Worm (Caenorhabditis elegans) whole organism, young adult: ENCODE data around the gene F46G10.1.

Experiments used
- B0019.2 ChIP-seq: fragments of 200-800 bp; sonication (Bioruptor generic); conservative IDR thresholded peaks from 2 replicates; pipeline ENCODE4 v1.3.6; 2022; ENCODE audit warnings: missing genetic modification reagents, missing genetic modification characterization, missing compliant biosample characterization
- B0035.1 ChIP-seq: sonication (generic microtip); optimal IDR thresholded peaks from 2 replicates; lab custom pipeline; 2016; ENCODE audit warnings: missing genetic modification characterization, mild to moderate bottlenecking, missing compliant biosample characterization, missing genotype, missing genetic modification reagents
- B0336.3 ChIP-seq: fragments of 200-800 bp; sonication (Bioruptor generic); IDR thresholded peaks from 2 replicates; pipeline ENCODE4 v1.3.6; 2022; ENCODE audit warnings: missing genetic modification characterization, missing compliant biosample characterization
- D2030.7 ChIP-seq: fragments of 200-800 bp; sonication (Bioruptor generic); IDR thresholded peaks from 2 replicates; pipeline ENCODE4 v1.3.6; 2022; ENCODE audit warnings: missing genetic modification reagents, missing genetic modification characterization, missing compliant biosample characterization
- F10E7.11 ChIP-seq: sonication (generic microtip); optimal IDR thresholded peaks from 2 replicates; lab custom pipeline; 2017; ENCODE audit warnings: mild to moderate bottlenecking, missing genetic modification characterization, moderate library complexity, missing compliant biosample characterization
- F23B12.7 ChIP-seq: sonication (generic microtip); optimal IDR thresholded peaks from 2 replicates; lab custom pipeline; 2017; ENCODE audit warnings: missing genetic modification characterization, mild to moderate bottlenecking, missing compliant biosample characterization, antibody characterized with exemption, moderate library complexity; ENCODE audit not compliant: insufficient read depth
- F33H1.4 ChIP-seq: fragments of 200-800 bp; sonication (Bioruptor generic); IDR thresholded peaks from 2 replicates; pipeline ENCODE4 v1.3.6; 2022; ENCODE audit warnings: missing genetic modification reagents, missing genetic modification characterization, missing compliant biosample characterization
- F39B2.1 ChIP-seq: fragments of 200-800 bp; sonication (Bioruptor generic); IDR thresholded peaks from 2 replicates; pipeline ENCODE4 v1.3.6; 2022; ENCODE audit warnings: missing genetic modification reagents, missing genetic modification characterization, missing compliant biosample characterization
- F52B5.7 ChIP-seq: sonication (generic microtip); optimal IDR thresholded peaks from 2 replicates; lab custom pipeline; 2016; ENCODE audit warnings: mild to moderate bottlenecking, missing genetic modification characterization, missing compliant biosample characterization
- K11D2.4 ChIP-seq: fragments of 200-800 bp; sonication (Bioruptor generic); IDR thresholded peaks from 2 replicates; pipeline ENCODE4 v1.3.6; 2022; ENCODE audit warnings: missing genetic modification reagents, missing genetic modification characterization, missing compliant biosample characterization
- K12H6.12 ChIP-seq: fragments of 200-800 bp; sonication (Bioruptor generic); optimal IDR thresholded peaks from 2 replicates; lab custom pipeline; 2018; ENCODE audit warnings: mild to moderate bottlenecking, missing genetic modification characterization, missing compliant biosample characterization
- T07F8.4 ChIP-seq: sonication (generic microtip); optimal IDR thresholded peaks from 2 replicates; lab custom pipeline; 2016; ENCODE audit warnings: mild to moderate bottlenecking, missing genetic modification characterization, moderate library complexity, missing compliant biosample characterization
- Y79H2A.3 ChIP-seq: fragments of 200-800 bp; sonication (Bioruptor generic); conservative IDR thresholded peaks from 2 replicates; pipeline ENCODE4 v1.3.6; 2022; ENCODE audit warnings: missing genetic modification reagents, missing genetic modification characterization, missing compliant biosample characterization
- Y95B8A.8 ChIP-seq: fragments of 200-800 bp; sonication (Bioruptor generic); IDR thresholded peaks from 2 replicates; pipeline ENCODE4 v1.3.6; 2022; ENCODE audit warnings: missing genetic modification reagents, missing genetic modification characterization, missing compliant biosample characterization
- ama-1 ChIP-seq, 3 experiments: fragments of 150-350 bp in 1 of 3; sonication (generic microtip) in 2 of 3; optimal IDR thresholded peaks; 2 replicates each; lab custom pipeline; 2014 to 2018; ENCODE audit warnings: missing biosample characterization in 2 of 3, missing genetic modification characterization in 2 of 3, missing genetic modification reagents in 2 of 3
- athp-1 ChIP-seq: sonication (generic microtip); optimal IDR thresholded peaks from 2 replicates; lab custom pipeline; 2017; ENCODE audit warnings: mild to moderate bottlenecking, missing genetic modification characterization, missing compliant biosample characterization
- attf-6 ChIP-seq: fragments of 200-800 bp; sonication (Bioruptor generic); IDR thresholded peaks from 2 replicates; pipeline ENCODE4 v1.3.6; 2022; ENCODE audit warnings: missing genetic modification reagents, missing genetic modification characterization, missing compliant biosample characterization
- bed-1 ChIP-seq: fragments of 200-800 bp; sonication (Bioruptor generic); IDR thresholded peaks from 2 replicates; pipeline ENCODE4 v1.3.6; 2022; ENCODE audit warnings: missing genetic modification reagents, missing genetic modification characterization, missing compliant biosample characterization
- bed-2 ChIP-seq: fragments of 200-800 bp; sonication (Bioruptor generic); IDR thresholded peaks from 2 replicates; pipeline ENCODE4 v1.3.6; 2022; ENCODE audit warnings: missing genetic modification reagents, missing genetic modification characterization, missing compliant biosample characterization
- cebp-1 ChIP-seq, 2 experiments: fragments of 200-800 bp in 1 of 2; sonication (Bioruptor generic) in 1 of 2; sonication (generic microtip) in 1 of 2; IDR thresholded peaks in 1 of 2; optimal IDR thresholded peaks in 1 of 2; 2 replicates each; pipeline versions ENCODE4 v1.3.6 to Lab custom; 2017 to 2022; ENCODE audit warnings: missing compliant biosample characterization in 2 of 2, missing genetic modification characterization in 2 of 2, mild to moderate bottlenecking in 1 of 2, missing genetic modification reagents in 1 of 2, moderate library complexity in 1 of 2
- ceh-27 ChIP-seq: fragments of 200-800 bp; sonication (Bioruptor generic); optimal IDR thresholded peaks from 2 replicates; lab custom pipeline; 2018; ENCODE audit warnings: mild to moderate bottlenecking, missing genetic modification characterization, moderate library complexity, missing compliant biosample characterization
- ceh-79 ChIP-seq: sonication (generic microtip); optimal IDR thresholded peaks from 2 replicates; lab custom pipeline; 2017; ENCODE audit warnings: mild to moderate bottlenecking, missing genetic modification characterization, missing compliant biosample characterization
- chd-7 ChIP-seq: sonication (generic microtip); optimal IDR thresholded peaks from 2 replicates; lab custom pipeline; 2016; ENCODE audit warnings: mild to moderate bottlenecking, missing genetic modification characterization, moderate library complexity, missing compliant biosample characterization
- die-1 ChIP-seq: sonication (generic microtip); optimal IDR thresholded peaks from 2 replicates; lab custom pipeline; 2016; ENCODE audit warnings: missing genotype, mild to moderate bottlenecking, missing genetic modification characterization, missing compliant biosample characterization
- dox-1 ChIP-seq: fragments of 200-800 bp; sonication (Bioruptor generic); IDR thresholded peaks from 2 replicates; pipeline ENCODE4 v1.3.6; 2022; ENCODE audit warnings: missing genetic modification reagents, missing genetic modification characterization, missing compliant biosample characterization
- egl-44 ChIP-seq: fragments of 200-800 bp; sonication (Bioruptor generic); IDR thresholded peaks from 2 replicates; pipeline ENCODE4 v1.3.6; 2022; ENCODE audit warnings: missing genetic modification reagents, missing genetic modification characterization, missing compliant biosample characterization
- fkh-3 ChIP-seq: sonication (generic microtip); optimal IDR thresholded peaks from 2 replicates; lab custom pipeline; 2016; ENCODE audit warnings: mild to moderate bottlenecking, missing genetic modification characterization, missing compliant biosample characterization
- hlh-26 ChIP-seq: fragments of 200-800 bp; sonication (Bioruptor generic); conservative IDR thresholded peaks from 2 replicates; pipeline ENCODE4 v1.3.6; 2022; ENCODE audit warnings: missing genetic modification reagents, missing genetic modification characterization, missing compliant biosample characterization
- hmg-20 ChIP-seq: fragments of 200-800 bp; sonication (Bioruptor generic); IDR thresholded peaks from 2 replicates; pipeline ENCODE4 v1.3.6; 2022; ENCODE audit warnings: missing genetic modification reagents, missing genetic modification characterization, missing compliant biosample characterization
- let-526 ChIP-seq: fragments of 200-800 bp; sonication (Bioruptor generic); IDR thresholded peaks from 2 replicates; pipeline ENCODE4 v1.3.6; 2022; ENCODE audit warnings: missing genetic modification reagents, missing genetic modification characterization, missing compliant biosample characterization
- lin-26 ChIP-seq: fragments of 200-800 bp; sonication (Bioruptor generic); IDR thresholded peaks from 2 replicates; pipeline ENCODE4 v1.3.6; 2022; ENCODE audit warnings: missing genetic modification reagents, missing genetic modification characterization, missing compliant biosample characterization
- lin-40 ChIP-seq: sonication (generic microtip); optimal IDR thresholded peaks from 2 replicates; lab custom pipeline; 2016; ENCODE audit warnings: missing genetic modification characterization, mild to moderate bottlenecking, missing compliant biosample characterization, missing genotype, missing genetic modification reagents
- lin-54 ChIP-seq: fragments of 200-800 bp; sonication (Bioruptor generic); optimal IDR thresholded peaks from 2 replicates; lab custom pipeline; 2018; ENCODE audit warnings: mild to moderate bottlenecking, missing genetic modification characterization, missing compliant biosample characterization
- madf-8 ChIP-seq: fragments of 200-800 bp; sonication (Bioruptor generic); conservative IDR thresholded peaks from 2 replicates; pipeline ENCODE4 v1.3.6; 2022; ENCODE audit warnings: missing genetic modification reagents, missing genetic modification characterization, missing compliant biosample characterization
- nfya-2 ChIP-seq: fragments of 200-800 bp; sonication (Bioruptor generic); IDR thresholded peaks from 2 replicates; pipeline ENCODE4 v1.3.6; 2022; ENCODE audit warnings: missing genetic modification reagents, missing genetic modification characterization, missing compliant biosample characterization
- rcor-1 ChIP-seq: fragments of 200-800 bp; sonication (Bioruptor generic); IDR thresholded peaks from 2 replicates; pipeline ENCODE4 v1.3.6; 2022; ENCODE audit warnings: missing genetic modification reagents, missing genetic modification characterization, missing compliant biosample characterization
- rpc-1 ChIP-seq, 2 experiments: fragments of 150-350 bp in 1 of 2; sonication (generic microtip) in 1 of 2; optimal IDR thresholded peaks; 2 replicates each; lab custom pipeline; 2014 to 2018; ENCODE audit warnings: missing biosample characterization in 1 of 2, missing genetic modification characterization in 1 of 2, missing genetic modification reagents in 1 of 2, missing genotype in 1 of 2
- snpc-3.4 ChIP-seq: sonication (generic microtip); optimal IDR thresholded peaks from 2 replicates; lab custom pipeline; 2017; ENCODE audit warnings: missing genetic modification characterization, mild to moderate bottlenecking, missing compliant biosample characterization, antibody characterized with exemption, moderate library complexity, missing genotype, missing genetic modification reagents
- sptf-2 ChIP-seq: fragments of 200-800 bp; sonication (Bioruptor generic); optimal IDR thresholded peaks from 2 replicates; lab custom pipeline; 2018; ENCODE audit warnings: mild to moderate bottlenecking, missing genetic modification characterization, missing compliant biosample characterization
- tbx-9 ChIP-seq: sonication (generic microtip); optimal IDR thresholded peaks from 2 replicates; lab custom pipeline; 2016; ENCODE audit warnings: borderline replicate concordance, missing genetic modification characterization, inconsistent platforms, missing compliant biosample characterization
- zfh-2 ChIP-seq: fragments of 200-800 bp; sonication (Bioruptor generic); conservative IDR thresholded peaks from 2 replicates; pipeline ENCODE4 v1.3.6; 2022; ENCODE audit warnings: missing genetic modification reagents, missing genetic modification characterization, missing compliant biosample characterization
- zim-3 ChIP-seq: sonication (generic microtip); optimal IDR thresholded peaks from 2 replicates; lab custom pipeline; 2017; ENCODE audit warnings: mild to moderate bottlenecking, missing genetic modification characterization, moderate library complexity, missing compliant biosample characterization
- ztf-26 ChIP-seq: sonication (generic microtip); optimal IDR thresholded peaks from 2 replicates; lab custom pipeline; 2017; ENCODE audit warnings: missing genetic modification characterization, missing compliant biosample characterization

F46G10.1 gene

DNA sequence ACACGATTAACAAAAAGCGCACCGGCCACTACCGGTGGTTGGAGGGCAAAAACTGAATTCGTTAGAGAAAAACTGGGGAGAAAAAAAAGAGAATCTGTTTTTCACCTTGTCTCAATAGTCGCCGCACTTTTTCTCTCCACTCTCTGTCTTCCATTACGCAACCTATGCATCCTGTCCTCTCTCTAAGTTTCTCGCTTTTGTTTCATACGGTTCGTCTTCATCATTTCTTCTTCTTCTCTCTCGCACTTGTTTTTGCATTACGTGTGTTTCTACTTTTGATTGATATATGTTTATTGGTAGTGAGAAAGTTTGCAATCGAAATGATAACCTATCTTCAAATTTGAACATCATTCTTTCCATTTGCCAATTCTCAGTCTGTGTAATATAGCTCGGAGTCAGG lies 9.0 kb upstream of the F46G10.1 start (continued):
- TF ChIP-seq attf-6: no peak
- no peak for TF ChIP-seq zim-3 (tag; lab: Kevin White, UChicago)
- TF ChIP-seq bed-1 (GFP tag; lab: Robert Waterston, UW): no peak
- no peak for TF ChIP-seq dox-1 (GFP tag; lab: Robert Waterston, UW)
- no peak for TF ChIP-seq nfya-2 (GFP tag; lab: Robert Waterston, UW)
- no peak for TF ChIP-seq athp-1
- 0 out of 2 replicates have a peak, but pooled peaks have one; percentile 20 for TF ChIP-seq lin-26 (GFP tag; lab: Robert Waterston, UW)
- no peak for TF ChIP-seq rcor-1
- no peak for TF ChIP-seq egl-44
- no peak for TF ChIP-seq fkh-3 (tag; lab: Kevin White, UChicago)
- no peak for TF ChIP-seq madf-8
- TF ChIP-seq bed-2 (GFP tag; lab: Robert Waterston, UW): no peak
- TF ChIP-seq lin-40 (tag; lab: Kevin White, UChicago): peak; percentile 29
- TF ChIP-seq ztf-26 (tag; lab: Kevin White, UChicago): peak; percentile 16
- TF ChIP-seq let-526 (GFP tag; lab: Robert Waterston, UW): no peak
- no peak for TF ChIP-seq sptf-2
- TF ChIP-seq hmg-20 (GFP tag; lab: Robert Waterston, UW): no peak
- no peak for TF ChIP-seq die-1 (tag; lab: Kevin White, UChicago)
- TF ChIP-seq F33H1.4: no peak
- no peak for TF ChIP-seq D2030.7 (GFP tag; lab: Robert Waterston, UW)
- TF ChIP-seq K11D2.4 (GFP tag; lab: Robert Waterston, UW): no peak
- TF ChIP-seq ama-1 (optimal IDR thresholded peaks at IDR 0.05; lab: Kevin White, UChicago): no peak
- TF ChIP-seq ama-1 (GFP tag; optimal IDR thresholded peaks at IDR 0.05; lab: Kevin White, UChicago): no peak
- TF ChIP-seq F23B12.7 (tag; lab: Kevin White, UChicago): peak; percentile 15
- TF ChIP-seq B0336.3 (GFP tag; lab: Robert Waterston, UW): no peak
- TF ChIP-seq hlh-26: no peak

DNA sequence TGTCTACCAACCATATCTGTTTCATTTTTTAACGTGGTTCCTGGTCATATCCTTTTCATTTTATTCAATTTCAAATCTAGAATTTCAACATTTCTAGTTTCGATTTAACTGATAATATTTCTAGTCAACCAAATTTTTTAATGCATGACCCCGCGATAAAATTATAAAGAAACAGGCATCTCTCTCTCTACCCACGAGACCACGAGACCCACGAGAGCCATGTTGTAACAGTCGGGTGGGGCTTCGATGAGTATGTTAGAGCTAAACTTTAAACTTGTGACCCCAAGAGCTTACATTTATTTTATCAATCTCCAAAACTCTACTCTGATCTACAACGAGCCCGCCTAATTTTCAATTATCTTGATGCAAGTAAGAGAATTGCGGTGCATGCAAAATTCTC lies 6.8 kb upstream of the F46G10.1 start:
- TF ChIP-seq cebp-1 (GFP tag; IDR thresholded peaks at IDR 0.05; lab: Robert Waterston, UW): no peak
- peak; percentile 20 for TF ChIP-seq cebp-1 (tag; optimal IDR thresholded peaks at IDR 0.05; lab: Kevin White, UChicago)
- TF ChIP-seq K12H6.12: no peak

- TF ChIP-seq hmg-20 (GFP tag; lab: Robert Waterston, UW): no peak
- TF ChIP-seq F52B5.7 (tag; lab: Kevin White, UChicago): no peak
- TF ChIP-seq ceh-79 (tag; lab: Kevin White, UChicago): no peak
- TF ChIP-seq zfh-2 (GFP tag; lab: Robert Waterston, UW): no peak
- no peak for TF ChIP-seq Y79H2A.3
- TF ChIP-seq egl-44: no peak
- TF ChIP-seq chd-7: no peak
- TF ChIP-seq F10E7.11 (tag; lab: Kevin White, UChicago): no peak
- TF ChIP-seq F39B2.1 (GFP tag; lab: Robert Waterston, UW): no peak
These were observed 6.0 kb upstream of the F46G10.1 start for ce11 chrX:13317532-13317931.

ce11 chrX:13315093-13315492 lies 3.5 kb upstream of the F46G10.1 start:
- TF ChIP-seq B0019.2 (GFP tag; lab: Robert Waterston, UW) (no peak), rpc-1 (optimal IDR thresholded peaks at IDR 0.05; lab: Kevin White, UChicago) (no peak), rpc-1 (tag; optimal IDR thresholded peaks at IDR 0.05; lab: Kevin White, UChicago) (no peak), ceh-27 (GFP tag; lab: Kevin White, UChicago) (no peak), K12H6.12 (no peak), B0035.1 (tag; lab: Kevin White, UChicago) (no peak), T07F8.4 (no peak), Y95B8A.8 (GFP tag; lab: Robert Waterston, UW) (no peak), lin-54 (GFP tag; lab: Kevin White, UChicago) (no peak), tbx-9 (tag; lab: Kevin White, UChicago) (no peak), snpc-3.4 (tag; lab: Kevin White, UChicago) (no peak), F33H1.4 (no peak)
